Worm (Caenorhabditis elegans): ENCODE measurements around the gene nlp-18.

ce11 chrII:11048930-11049329 is 18.7 kb upstream of the nlp-18 start, which contains the start of gene F33A8.4:
- TF ChIP-seq dao-5 (tag; optimal IDR thresholded peaks at IDR 0.05): no peak
- no peak for TF ChIP-seq him-1 (tag; optimal IDR thresholded peaks at IDR 0.05)
- no peak for TF ChIP-seq W03F9.2 (tag; optimal IDR thresholded peaks at IDR 0.05)
